Worm (Caenorhabditis elegans): ENCODE measurements around the gene thk-1.

- TF ChIP-seq zag-1 (tag; optimal IDR thresholded peaks at IDR 0.05) (no peak), pqm-1 (tag; optimal IDR thresholded peaks at IDR 0.05) (no peak)
Observed at ce11 chrIV:10286655-10287054, 5.3 kb upstream of the thk-1 start, which contains the start of gene ebax-1.

All from whole organism, L3 larva.